Worm (Caenorhabditis elegans) whole organism, young adult: ENCODE results near the gene cest-9.1.

Experiments used
- F33H1.4 ChIP-seq: fragments of 200-800 bp; sonication (Bioruptor generic); IDR thresholded peaks from 2 replicates; pipeline ENCODE4 v1.3.6; 2022; ENCODE audit warnings: missing genetic modification reagents, missing genetic modification characterization, missing compliant biosample characterization
- F49E8.2 ChIP-seq: sonication (generic microtip); optimal IDR thresholded peaks from 3 replicates; lab custom pipeline; 2017; ENCODE audit warnings: missing genetic modification characterization, mild to moderate bottlenecking, missing compliant biosample characterization, antibody characterized with exemption, moderate library complexity; ENCODE audit not compliant: insufficient read depth
- F55B11.4 ChIP-seq: sonication (generic microtip); optimal IDR thresholded peaks from 2 replicates; lab custom pipeline; 2016; ENCODE audit warnings: missing compliant biosample characterization, missing genetic modification characterization, borderline replicate concordance; ENCODE audit not compliant: insufficient read depth
- Y56A3A.18 ChIP-seq: fragments of 200-800 bp; sonication (Bioruptor generic); IDR thresholded peaks from 2 replicates; pipeline ENCODE4 v1.3.6; 2022; ENCODE audit warnings: missing genetic modification reagents, missing genetic modification characterization, missing compliant biosample characterization
- ZK185.1 ChIP-seq: sonication (generic microtip); optimal IDR thresholded peaks from 2 replicates; lab custom pipeline; 2016; ENCODE audit warnings: mild to moderate bottlenecking, missing genetic modification characterization, missing compliant biosample characterization; ENCODE audit not compliant: poor library complexity, severe bottlenecking
- aptf-2 ChIP-seq: fragments of 200-800 bp; sonication (Bioruptor generic); conservative IDR thresholded peaks from 2 replicates; pipeline ENCODE4 v1.3.6; 2022; ENCODE audit warnings: missing genetic modification reagents, missing genetic modification characterization, missing compliant biosample characterization
- athp-1 ChIP-seq: sonication (generic microtip); optimal IDR thresholded peaks from 2 replicates; lab custom pipeline; 2017; ENCODE audit warnings: mild to moderate bottlenecking, missing genetic modification characterization, missing compliant biosample characterization
- cebp-1 ChIP-seq, 2 experiments: fragments of 200-800 bp in 1 of 2; sonication (Bioruptor generic) in 1 of 2; sonication (generic microtip) in 1 of 2; IDR thresholded peaks in 1 of 2; optimal IDR thresholded peaks in 1 of 2; 2 replicates each; pipeline versions ENCODE4 v1.3.6 to Lab custom; 2017 to 2022; ENCODE audit warnings: missing compliant biosample characterization in 2 of 2, missing genetic modification characterization in 2 of 2, mild to moderate bottlenecking in 1 of 2, missing genetic modification reagents in 1 of 2, moderate library complexity in 1 of 2
- ceh-27 ChIP-seq: fragments of 200-800 bp; sonication (Bioruptor generic); optimal IDR thresholded peaks from 2 replicates; lab custom pipeline; 2018; ENCODE audit warnings: mild to moderate bottlenecking, missing genetic modification characterization, moderate library complexity, missing compliant biosample characterization
- die-1 ChIP-seq: sonication (generic microtip); optimal IDR thresholded peaks from 2 replicates; lab custom pipeline; 2016; ENCODE audit warnings: missing genotype, mild to moderate bottlenecking, missing genetic modification characterization, missing compliant biosample characterization
- egl-44 ChIP-seq: fragments of 200-800 bp; sonication (Bioruptor generic); IDR thresholded peaks from 2 replicates; pipeline ENCODE4 v1.3.6; 2022; ENCODE audit warnings: missing genetic modification reagents, missing genetic modification characterization, missing compliant biosample characterization
- egrh-3 ChIP-seq: fragments of 200-800 bp; sonication (Bioruptor generic); IDR thresholded peaks from 2 replicates; pipeline ENCODE4 v1.3.6; 2022; ENCODE audit warnings: missing genetic modification reagents, missing genetic modification characterization, missing compliant biosample characterization
- fkh-3 ChIP-seq: sonication (generic microtip); optimal IDR thresholded peaks from 2 replicates; lab custom pipeline; 2016; ENCODE audit warnings: mild to moderate bottlenecking, missing genetic modification characterization, missing compliant biosample characterization
- hmg-1.2 ChIP-seq: fragments of 200-800 bp; sonication (Bioruptor generic); IDR thresholded peaks from 2 replicates; pipeline ENCODE4 v1.3.6; 2022; ENCODE audit warnings: missing genetic modification reagents, missing genetic modification characterization, missing compliant biosample characterization
- lag-1 ChIP-seq: fragments of 200-800 bp; sonication (Bioruptor generic); IDR thresholded peaks from 2 replicates; pipeline ENCODE4 v1.3.6; 2022; ENCODE audit warnings: missing genetic modification reagents, missing genetic modification characterization, missing compliant biosample characterization
- let-526 ChIP-seq: fragments of 200-800 bp; sonication (Bioruptor generic); IDR thresholded peaks from 2 replicates; pipeline ENCODE4 v1.3.6; 2022; ENCODE audit warnings: missing genetic modification reagents, missing genetic modification characterization, missing compliant biosample characterization
- lin-35 ChIP-seq, 3 experiments: fragments of 150-350 bp in 2 of 3; sonication (generic microtip) in 1 of 3; optimal IDR thresholded peaks; 2 replicates each; lab custom pipeline; 2014 to 2018; ENCODE audit warnings: missing biosample characterization in 3 of 3, missing genetic modification characterization in 3 of 3, missing genetic modification reagents in 3 of 3
- lin-40 ChIP-seq: sonication (generic microtip); optimal IDR thresholded peaks from 2 replicates; lab custom pipeline; 2016; ENCODE audit warnings: missing genetic modification characterization, mild to moderate bottlenecking, missing compliant biosample characterization, missing genotype, missing genetic modification reagents
- lsl-1 ChIP-seq: fragments of 200-800 bp; sonication (Bioruptor generic); optimal IDR thresholded peaks from 2 replicates; lab custom pipeline; 2018; ENCODE audit warnings: mild to moderate bottlenecking, missing genetic modification characterization, moderate library complexity, missing compliant biosample characterization
- madf-3 ChIP-seq: fragments of 200-800 bp; sonication (Bioruptor generic); IDR thresholded peaks from 2 replicates; pipeline ENCODE4 v1.3.6; 2022; ENCODE audit warnings: missing genetic modification reagents, missing genetic modification characterization, missing compliant biosample characterization
- mel-28 ChIP-seq: sonication (generic microtip); optimal IDR thresholded peaks from 2 replicates; lab custom pipeline; 2016; ENCODE audit warnings: borderline replicate concordance, mild to moderate bottlenecking, missing genetic modification characterization, missing compliant biosample characterization
- mes-4 ChIP-seq: sonication (generic microtip); optimal IDR thresholded peaks from 2 replicates; lab custom pipeline; 2016; ENCODE audit warnings: missing genotype, missing genetic modification characterization, missing compliant biosample characterization
- nhr-27 ChIP-seq: fragments of 200-800 bp; sonication (Bioruptor generic); optimal IDR thresholded peaks from 2 replicates; lab custom pipeline; 2018; ENCODE audit warnings: mild to moderate bottlenecking, missing genetic modification characterization, moderate library complexity, missing compliant biosample characterization
- nhr-80 ChIP-seq: sonication (generic microtip); optimal IDR thresholded peaks from 2 replicates; lab custom pipeline; 2016; ENCODE audit warnings: missing genetic modification characterization, missing compliant biosample characterization
- pbrm-1 ChIP-seq: fragments of 200-800 bp; sonication (Bioruptor generic); IDR thresholded peaks from 2 replicates; pipeline ENCODE4 v1.3.6; 2022; ENCODE audit warnings: missing genetic modification reagents, missing genetic modification characterization, missing compliant biosample characterization
- repo-1 ChIP-seq: sonication (generic microtip); optimal IDR thresholded peaks from 2 replicates; lab custom pipeline; 2017; ENCODE audit warnings: mild to moderate bottlenecking, missing genetic modification characterization, missing compliant biosample characterization
- snpc-1.1 ChIP-seq: sonication (generic microtip); optimal IDR thresholded peaks from 2 replicates; lab custom pipeline; 2017; ENCODE audit warnings: missing genetic modification characterization, mild to moderate bottlenecking, missing compliant biosample characterization, antibody characterized with exemption, moderate library complexity, missing genotype, missing genetic modification reagents; ENCODE audit not compliant: insufficient read depth
- zfh-2 ChIP-seq: fragments of 200-800 bp; sonication (Bioruptor generic); conservative IDR thresholded peaks from 2 replicates; pipeline ENCODE4 v1.3.6; 2022; ENCODE audit warnings: missing genetic modification reagents, missing genetic modification characterization, missing compliant biosample characterization

The cest-9.1 gene

DNA sequence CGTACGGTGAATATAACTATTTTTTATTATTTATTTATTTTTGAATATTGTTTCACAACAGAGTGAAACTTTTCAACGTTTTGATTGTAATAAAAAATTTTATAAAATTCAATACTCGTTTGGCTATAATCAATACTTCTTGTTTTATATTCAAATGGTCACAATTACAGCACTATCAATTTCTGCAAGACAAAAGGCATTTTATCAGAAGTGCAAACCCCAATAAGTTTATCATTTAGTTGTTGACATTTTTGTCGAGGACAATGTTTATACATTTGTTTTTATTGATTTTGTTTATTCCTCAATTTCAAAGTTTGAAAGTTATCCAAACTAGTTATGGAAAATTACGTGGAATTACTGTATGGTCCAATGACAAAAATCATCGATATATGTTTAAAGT is at the start of gene cest-9.1:
Gene cest-9.1, plus strand, starts transcription at position 213 of the 400 bp plus-strand sequence.
- TF ChIP-seq mel-28 (no peak), nhr-80 (tag; lab: Kevin White, UChicago) (peak; percentile 10)

ce11 chrX:12176394-12176793 is 49.6 kb upstream of the cest-9.1 start:
- TF ChIP-seq lin-40 (tag; lab: Kevin White, UChicago), result peak; percentile 20
- TF ChIP-seq ZK185.1 (tag; lab: Kevin White, UChicago), result peak; percentile 6
- TF ChIP-seq F33H1.4 (GFP tag; lab: Robert Waterston, UW), result no peak
- TF ChIP-seq Y56A3A.18, result no peak
- TF ChIP-seq madf-3, result no peak
- TF ChIP-seq, all 124 proteins: peak for 2

- TF ChIP-seq let-526 (GFP tag; lab: Robert Waterston, UW) (no peak), F49E8.2 (tag; lab: Kevin White, UChicago) (no peak), zfh-2 (GFP tag; lab: Robert Waterston, UW) (peak; percentile 62), snpc-1.1 (tag; lab: Kevin White, UChicago) (no peak), egl-44 (GFP tag; lab: Robert Waterston, UW) (no peak), egrh-3 (GFP tag; lab: Robert Waterston, UW) (peak; percentile 58; the same call in 1 of the 2 replicates), ceh-27 (peak; percentile 32), mes-4 (tag; lab: Kevin White, UChicago) (no peak), repo-1 (tag; lab: Kevin White, UChicago) (no peak), lsl-1 (GFP tag; lab: Kevin White, UChicago) (no peak), lin-35 (GFP tag; optimal IDR thresholded peaks at IDR 0.05; lab: Kevin White, UChicago) (no peak), cebp-1 (GFP tag; IDR thresholded peaks at IDR 0.05; lab: Robert Waterston, UW) (no peak), cebp-1 (tag; optimal IDR thresholded peaks at IDR 0.05; lab: Kevin White, UChicago) (peak; percentile 12), lag-1 (GFP tag; lab: Robert Waterston, UW) (no peak)
Observed at ce11 chrX:12176873-12177293, 49.1 kb upstream of the cest-9.1 start.

ce11 chrX:12177521-12177920 is 48.5 kb upstream of the cest-9.1 start:
- peak; percentile 6 for TF ChIP-seq lin-40 (tag; lab: Kevin White, UChicago)
- TF ChIP-seq lag-1 (GFP tag; lab: Robert Waterston, UW), result no peak

- TF ChIP-seq nhr-27 (no peak), nhr-80 (tag; lab: Kevin White, UChicago) (peak; percentile 28), die-1 (no peak)
Observed at ce11 chrX:12178351-12179089, 47.5 kb upstream of the cest-9.1 start.

- no peak for TF ChIP-seq aptf-2 (GFP tag; lab: Robert Waterston, UW)
- TF ChIP-seq hmg-1.2 (GFP tag; lab: Robert Waterston, UW), result no peak
Observed at ce11 chrX:12179090-12179488, 46.9 kb upstream of the cest-9.1 start.

- TF ChIP-seq athp-1 (tag; lab: Kevin White, UChicago) (no peak), F55B11.4 (no peak), pbrm-1 (no peak), fkh-3 (no peak)
- TF ChIP-seq, all 124 proteins: peak for 0
Observed at ce11 chrX:12179817-12180384, 46.1 kb upstream of the cest-9.1 start.
